Worm (Caenorhabditis elegans): Measurements from ENCODE around the gene letm-1.

Gene letm-1

DNA sequence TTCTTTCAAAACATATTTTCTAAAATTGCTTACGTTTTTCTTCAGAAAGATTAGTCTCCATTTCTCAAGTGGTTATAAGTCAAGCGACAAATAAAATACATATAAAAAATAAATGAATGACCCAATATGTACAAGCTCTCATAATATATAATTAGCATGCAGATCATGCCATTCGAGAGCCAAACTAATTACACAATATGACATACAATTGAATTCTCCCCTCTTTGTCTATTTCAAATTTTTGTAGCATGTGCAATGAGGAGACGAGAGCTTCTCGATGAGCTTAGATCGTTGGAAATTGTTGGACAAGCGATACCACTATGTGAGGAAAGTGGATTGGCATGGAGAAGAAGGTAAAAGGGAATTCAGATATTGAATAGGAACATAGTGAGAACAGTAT lies 46.2 kb downstream of the letm-1 start, which contains the start of gene hlh-34:
TSS of gene hlh-34 (minus strand) at position 101 of the 400 bp plus-strand sequence.
- TF ChIP-seq snpc-4 (tag; optimal IDR thresholded peaks at IDR 0.05), result no peak
- TF ChIP-seq ces-1 (GFP tag; optimal IDR thresholded peaks at IDR 0.05), result peak; percentile 79
- no peak for TF ChIP-seq ztf-11 (tag; optimal IDR thresholded peaks at IDR 0.05)

DNA sequence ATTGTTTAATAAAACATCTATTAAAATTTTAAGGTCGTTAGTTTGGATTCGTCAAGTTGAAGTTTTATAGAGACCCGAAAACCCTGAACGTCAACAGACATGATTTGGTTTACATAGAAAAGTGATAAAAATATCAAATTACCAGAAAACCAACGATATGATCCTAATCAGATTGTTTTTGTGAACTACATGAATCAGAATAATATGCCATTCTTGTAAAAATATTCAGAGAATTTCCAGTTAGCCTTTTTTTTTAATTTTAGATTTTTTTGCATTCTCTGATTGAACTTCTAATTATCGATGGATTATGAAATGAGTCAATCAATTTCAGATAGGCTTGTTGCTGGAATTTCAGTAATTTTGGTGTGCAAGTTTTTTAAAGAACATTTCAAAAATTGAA lies 50.0 kb downstream of the letm-1 start, which contains the start of gene srx-96:
TSS of gene srx-96 (plus strand) at position 301 of the 400 bp plus-strand sequence.
- TF ChIP-seq sem-2 (GFP tag; optimal IDR thresholded peaks at IDR 0.05), result no peak
- TF ChIP-seq tbx-8 (GFP tag; optimal IDR thresholded peaks at IDR 0.05), result no peak

Measured in whole organism, mixed stage, embryonic.